Fruit fly (Drosophila melanogaster): ENCODE data around the gene Cyp9f2.

dm6 chr3R:12379708-12380107 is 26.1 kb downstream of the Cyp9f2 start, which contains the start of gene GstD8:
- TF ChIP-seq CG8478 (optimal IDR thresholded peaks at IDR 0.05) (no peak), CTCF (optimal IDR thresholded peaks at IDR 0.05) (no peak)
